Worm (Caenorhabditis elegans) whole organism, L1 larva: ENCODE measurements around the gene F25A2.1.

ENCODE experiments used
- ama-1 ChIP-seq: fragments of 150-350 bp; optimal IDR thresholded peaks from 2 replicates; lab custom pipeline; 2014
- ets-5 ChIP-seq: fragments of 200-800 bp; sonication (Bioruptor generic); IDR thresholded peaks from 2 replicates; pipeline ENCODE4 v1.3.6; 2022; ENCODE audit warnings: missing genetic modification characterization, missing compliant biosample characterization
- lin-15B ChIP-seq: fragments of 150-350 bp; sonication (generic microtip); optimal IDR thresholded peaks from 3 replicates; lab custom pipeline; 2014; ENCODE audit warnings: missing biosample characterization, missing genetic modification characterization
- nhr-11 ChIP-seq: fragments of 150-350 bp; optimal IDR thresholded peaks from 2 replicates; lab custom pipeline; 2014; ENCODE audit warnings: missing biosample characterization, missing genetic modification characterization
- nhr-237 ChIP-seq: fragments of 150-350 bp; optimal IDR thresholded peaks from 2 replicates; lab custom pipeline; 2014; ENCODE audit warnings: missing biosample characterization, missing genetic modification characterization
- nhr-77 ChIP-seq: fragments of 150-350 bp; optimal IDR thresholded peaks from 2 replicates; lab custom pipeline; 2014; ENCODE audit warnings: missing biosample characterization, missing genetic modification characterization
- pax-3 ChIP-seq: fragments of 200-800 bp; sonication (Bioruptor generic); optimal IDR thresholded peaks from 2 replicates; lab custom pipeline; 2018; ENCODE audit warnings: mild to moderate bottlenecking, missing genetic modification characterization, moderate library complexity, missing compliant biosample characterization

DNA sequence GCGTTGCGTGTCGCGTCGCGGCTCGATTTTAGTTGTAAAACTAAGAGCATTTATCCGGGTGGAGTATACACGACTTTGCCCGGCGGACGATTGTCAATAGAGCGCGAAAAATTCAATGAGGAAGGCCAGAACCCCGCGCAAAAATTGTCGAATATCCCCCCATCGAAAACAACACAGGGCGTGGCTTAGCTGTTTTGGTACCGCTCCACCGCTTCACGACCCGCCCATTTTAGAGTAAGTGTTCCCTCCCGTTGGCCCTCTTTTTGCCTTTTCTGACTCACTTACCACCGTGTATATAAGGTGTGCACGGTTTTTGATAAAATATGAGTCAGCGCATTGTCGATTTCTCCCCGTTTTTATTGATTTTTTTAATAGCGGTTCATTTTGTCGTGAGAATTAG is 26.0 kb upstream of the F25A2.1 start:
- TF ChIP-seq nhr-11 (no peak), ets-5 (GFP tag; lab: Robert Waterston, UW) (no peak), nhr-77 (tag; lab: Kevin White, UChicago) (no peak), ama-1 (lab: Kevin White, UChicago) (no peak), pax-3 (tag; lab: Kevin White, UChicago) (no peak), lin-15B (tag; lab: Kevin White, UChicago) (no peak), nhr-237 (tag; lab: Kevin White, UChicago) (no peak)
